Worm (Caenorhabditis elegans): Measurements from ENCODE around the gene lin-8.

The lin-8 gene

DNA sequence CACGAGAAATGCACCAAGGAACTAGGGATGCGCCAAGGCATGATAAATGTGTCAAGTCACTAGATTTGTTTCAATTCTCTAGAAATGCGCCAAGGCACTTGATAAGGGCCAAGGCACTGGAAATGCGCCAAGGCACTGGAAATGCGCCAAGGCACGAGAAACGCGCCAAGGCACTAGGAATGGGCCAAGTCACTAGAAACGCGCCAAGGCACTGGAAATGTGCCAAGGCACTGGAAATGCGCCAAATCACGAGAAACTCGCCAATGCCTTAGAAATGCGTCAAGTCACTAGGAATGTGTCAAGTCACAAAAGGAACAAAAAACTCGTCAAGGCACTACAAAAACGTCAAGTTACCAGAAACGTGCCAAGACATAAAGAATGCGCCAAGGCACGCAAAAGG is 20.3 kb upstream of the lin-8 start (continued):
- no peak for TF ChIP-seq lin-35 (GFP tag; optimal IDR thresholded peaks at IDR 0.05)
- no peak for TF ChIP-seq snpc-1.3 (tag; optimal IDR thresholded peaks at IDR 0.05; ENCODE audit: insufficient read depth)

DNA sequence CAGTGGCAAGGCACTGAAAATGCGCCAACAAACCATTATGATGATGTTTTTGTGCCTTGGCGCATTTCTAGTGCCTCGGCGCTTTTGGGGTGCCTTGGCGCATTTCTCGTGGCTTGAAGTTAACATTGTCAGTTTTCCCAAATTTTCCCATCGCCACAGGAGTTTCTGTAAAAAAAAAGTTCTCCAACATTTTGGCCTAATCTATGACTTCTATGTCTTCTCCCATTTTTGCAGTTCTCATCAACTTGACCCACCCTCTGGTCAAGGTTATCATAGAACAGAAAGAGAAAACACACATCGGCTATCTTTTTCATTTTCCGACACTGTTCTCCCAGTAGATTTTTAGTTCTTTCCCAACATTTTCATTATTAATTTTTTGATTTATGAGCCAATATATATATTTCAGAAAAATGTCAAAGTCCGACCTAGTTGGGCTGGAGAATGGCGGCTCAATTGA is 18.1 kb upstream of the lin-8 start, which contains the start of the genes B0454.26 and B0454.5:
Gene B0454.26, minus strand, starts transcription at position 101 of the 457 bp plus-strand sequence.
Gene B0454.5, plus strand, starts transcription at position 407 of the 457 bp plus-strand sequence.
- TF ChIP-seq let-607 (tag; optimal IDR thresholded peaks at IDR 0.05) (no peak), ztf-18 (tag; optimal IDR thresholded peaks at IDR 0.05) (peak; percentile 28), F37B4.10 (GFP tag; IDR thresholded peaks at IDR 0.05) (0 out of 2 replicates have a peak, but pooled peaks have one; percentile 50)

DNA sequence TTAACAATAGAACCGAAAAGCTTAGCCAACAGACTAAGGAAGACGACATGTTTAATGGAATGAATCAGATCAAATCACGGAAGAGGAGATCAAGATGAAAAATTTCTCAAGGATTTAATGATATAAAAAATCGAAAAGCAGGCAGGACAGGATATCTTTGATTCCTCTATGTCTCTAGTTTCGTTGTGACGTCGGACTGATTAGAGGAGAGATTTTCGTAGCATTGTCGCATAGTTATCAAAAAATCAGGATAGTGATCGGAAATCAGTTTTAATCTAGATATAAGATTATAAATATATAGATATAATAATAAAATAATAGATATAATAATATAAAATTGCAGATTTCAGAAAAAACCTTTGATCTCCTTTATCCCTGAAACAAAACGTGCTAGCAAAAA is 13.3 kb upstream of the lin-8 start, which contains the start of gene B0454.8:
Gene B0454.8, minus strand, starts transcription at position 101 of the 400 bp plus-strand sequence.
- TF ChIP-seq rec-8 (tag; optimal IDR thresholded peaks at IDR 0.05) = no peak

DNA sequence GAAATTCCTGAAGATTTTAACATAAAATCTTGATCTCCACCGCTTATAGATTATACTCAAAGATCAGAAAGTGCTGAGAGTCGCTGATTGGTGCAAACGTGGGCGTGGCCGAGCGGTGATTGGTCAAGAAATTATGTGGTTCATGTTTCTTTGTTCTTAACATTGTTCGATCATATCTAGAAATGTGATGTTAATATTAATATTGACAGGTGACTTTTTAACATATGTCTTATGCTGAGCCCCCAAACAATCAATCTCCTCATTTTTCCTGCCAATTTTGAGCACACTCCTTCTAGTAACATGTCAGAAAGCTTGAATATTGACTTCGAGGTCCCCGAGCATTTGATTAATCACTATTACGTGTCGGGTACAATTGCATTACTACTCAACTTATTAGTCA is 12.6 kb upstream of the lin-8 start, which contains the start of gene sri-29:
Gene sri-29, plus strand, starts transcription at position 301 of the 400 bp plus-strand sequence.
- TF ChIP-seq dpl-1 (GFP tag; optimal IDR thresholded peaks at IDR 0.05) (no peak), hlh-12 (tag; optimal IDR thresholded peaks at IDR 0.05) (no peak), repo-1 (tag; optimal IDR thresholded peaks at IDR 0.05) (no peak), rcor-1 (GFP tag; IDR thresholded peaks at IDR 0.05) (no peak), Y67H2A.10 (GFP tag; conservative IDR thresholded peaks at IDR 0.05) (no peak), ceh-100 (GFP tag; IDR thresholded peaks at IDR 0.05) (no peak), sea-2 (GFP tag; IDR thresholded peaks at IDR 0.05) (no peak), ztf-25 (GFP tag; IDR thresholded peaks at IDR 0.05) (no peak), mcd-1 (GFP tag; IDR thresholded peaks at IDR 0.05) (no peak), zfh-2 (GFP tag; conservative IDR thresholded peaks at IDR 0.05) (no peak), ceh-79 (tag; optimal IDR thresholded peaks at IDR 0.05) (no peak), attf-3 (GFP tag; conservative IDR thresholded peaks at IDR 0.05) (no peak), ama-1 (optimal IDR thresholded peaks at IDR 0.05) (no peak), ama-1 (GFP tag; optimal IDR thresholded peaks at IDR 0.05) (no peak), gei-17 (GFP tag; optimal IDR thresholded peaks at IDR 0.05) (no peak), nhr-90 (tag; optimal IDR thresholded peaks at IDR 0.05) (no peak), lin-40 (tag; optimal IDR thresholded peaks at IDR 0.05) (no peak), unc-62 (GFP tag; optimal IDR thresholded peaks at IDR 0.05) (no peak)

DNA sequence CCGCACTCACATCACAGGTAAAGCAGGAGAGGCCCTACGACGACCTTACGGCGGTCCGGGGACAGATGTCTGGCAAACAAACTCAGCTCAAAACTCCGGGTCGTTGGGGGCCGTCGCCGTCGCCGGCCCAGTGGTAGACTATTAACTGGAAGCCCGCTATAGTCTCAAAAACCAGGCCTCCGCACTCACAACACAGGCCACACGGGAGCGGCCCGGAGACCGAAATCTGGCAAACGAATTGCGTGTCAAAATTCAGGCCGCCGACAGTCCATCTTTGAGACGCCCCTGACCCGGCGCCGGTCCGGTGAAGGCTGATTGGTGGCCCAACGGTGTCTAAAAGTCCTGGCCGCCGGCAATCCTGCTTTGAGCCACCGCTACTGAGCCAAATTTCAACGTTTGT is 11.2 kb upstream of the lin-8 start:
- TF ChIP-seq attf-3 (GFP tag; conservative IDR thresholded peaks at IDR 0.05) (0 out of 2 replicates have a peak, but pooled peaks have one; percentile 20), Y67H2A.10 (GFP tag; conservative IDR thresholded peaks at IDR 0.05) (no peak), dpl-1 (GFP tag; optimal IDR thresholded peaks at IDR 0.05) (no peak), mxl-1 (tag; optimal IDR thresholded peaks at IDR 0.05) (no peak), let-607 (tag; optimal IDR thresholded peaks at IDR 0.05) (no peak), sptf-2 (GFP tag; optimal IDR thresholded peaks at IDR 0.05) (no peak), zfh-2 (GFP tag; conservative IDR thresholded peaks at IDR 0.05) (peak; percentile 85), ztf-25 (GFP tag; IDR thresholded peaks at IDR 0.05) (no peak)

DNA sequence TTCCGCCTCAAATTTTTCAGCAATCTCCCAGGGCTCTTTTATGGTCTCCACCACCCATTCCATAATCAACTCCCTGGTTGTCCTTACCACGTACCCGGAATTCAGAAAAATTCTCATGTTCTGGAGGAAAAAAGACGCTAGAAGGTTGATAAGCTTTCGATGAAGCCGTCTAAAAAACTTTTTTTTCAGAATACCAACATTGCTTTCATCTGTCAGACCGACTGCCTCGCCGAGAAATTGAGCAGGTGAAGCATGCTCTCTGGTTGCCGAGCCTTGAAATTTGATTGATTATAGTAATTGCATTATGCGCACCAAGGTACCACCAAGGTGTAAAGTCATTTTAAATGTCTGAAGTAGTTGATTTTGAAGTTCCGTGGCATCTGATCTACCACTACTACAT is 10.7 kb upstream of the lin-8 start, which contains the start of gene sri-30:
Gene sri-30, plus strand, starts transcription at position 301 of the 400 bp plus-strand sequence.
- TF ChIP-seq T07F8.4 (tag; optimal IDR thresholded peaks at IDR 0.05) = no peak
- no peak for TF ChIP-seq sea-2 (GFP tag; IDR thresholded peaks at IDR 0.05)
- no peak for TF ChIP-seq zim-3 (tag; optimal IDR thresholded peaks at IDR 0.05)
- no peak for TF ChIP-seq sptf-2 (GFP tag; optimal IDR thresholded peaks at IDR 0.05)
- no peak for TF ChIP-seq aptf-2 (GFP tag; conservative IDR thresholded peaks at IDR 0.05)
- TF ChIP-seq ZK185.1 (tag; optimal IDR thresholded peaks at IDR 0.05; ENCODE audit: poor library complexity, severe bottlenecking) = no peak
- TF ChIP-seq cebp-2 (GFP tag; IDR thresholded peaks at IDR 0.05) = no peak
- no peak for TF ChIP-seq C17E4.6 (GFP tag; IDR thresholded peaks at IDR 0.05)
- no peak for TF ChIP-seq aptf-3 (GFP tag; IDR thresholded peaks at IDR 0.05)
- TF ChIP-seq xnd-1 (tag; optimal IDR thresholded peaks at IDR 0.05) = no peak
- TF ChIP-seq hlh-26 (GFP tag; conservative IDR thresholded peaks at IDR 0.05) = no peak
- no peak for TF ChIP-seq cebp-1 (GFP tag; IDR thresholded peaks at IDR 0.05)
- no peak for TF ChIP-seq cebp-1 (tag; optimal IDR thresholded peaks at IDR 0.05)
- TF ChIP-seq zfh-2 (GFP tag; conservative IDR thresholded peaks at IDR 0.05) = no peak
